Fruit fly (Drosophila melanogaster) whole organism, wandering third instar larva: ENCODE measurements around the gene CG14565.

ENCODE experiments used
- Abd-B ChIP-seq: fragments of >200 bp; optimal IDR thresholded peaks from 2 replicates; lab custom pipeline; 2017; ENCODE audit warnings: missing biosample characterization, missing genetic modification characterization
- CG32264 ChIP-seq: fragments of 200-800 bp; sonication (Bioruptor generic); optimal IDR thresholded peaks from 2 replicates; lab custom pipeline; 2016; ENCODE audit warnings: missing biosample characterization, missing genetic modification characterization
- CG9705 ChIP-seq: fragments of 200-800 bp; sonication (Bioruptor generic); optimal IDR thresholded peaks from 2 replicates; lab custom pipeline; 2018; ENCODE audit warnings: missing biosample characterization, mild to moderate bottlenecking, missing genetic modification characterization
- CrebA ChIP-seq: fragments of 200-800 bp; sonication (Bioruptor generic); optimal IDR thresholded peaks from 2 replicates; lab custom pipeline; 2016; ENCODE audit warnings: missing biosample characterization, mild to moderate bottlenecking, missing genetic modification characterization, borderline replicate concordance
- Dfd ChIP-seq: fragments of >200 bp; optimal IDR thresholded peaks from 2 replicates; lab custom pipeline; 2017; ENCODE audit warnings: missing biosample characterization, missing genetic modification characterization
- Dif ChIP-seq: fragments of 200-275, 200-300 bp; sonication (Bioruptor generic); optimal IDR thresholded peaks from 2 replicates; lab custom pipeline; 2018; ENCODE audit warnings: missing biosample characterization, missing genetic modification characterization; ENCODE audit not compliant: partially characterized antibody
- GATAd ChIP-seq: sonication (Bioruptor generic); optimal IDR thresholded peaks from 2 replicates; lab custom pipeline; 2016; ENCODE audit warnings: missing biosample characterization, missing genetic modification characterization
- HLH106 ChIP-seq: fragments of 200-800 bp; optimal IDR thresholded peaks from 3 replicates; lab custom pipeline; 2019; ENCODE audit warnings: missing biosample characterization, mild to moderate bottlenecking, missing genetic modification characterization, moderate library complexity
- Hnf4 ChIP-seq: fragments of 200-800 bp; sonication (Bioruptor generic); optimal IDR thresholded peaks from 2 replicates; lab custom pipeline; 2016; ENCODE audit warnings: missing biosample characterization, mild to moderate bottlenecking, missing genetic modification characterization
- Hr78 ChIP-seq: fragments of >200 bp; optimal IDR thresholded peaks from 2 replicates; lab custom pipeline; 2017; ENCODE audit warnings: missing biosample characterization, missing genetic modification characterization
- Hr83 ChIP-seq: fragments of 200-300 bp; sonication (Bioruptor generic); optimal IDR thresholded peaks from 2 replicates; lab custom pipeline; 2016; ENCODE audit warnings: missing biosample characterization, mild to moderate bottlenecking, missing genetic modification characterization, moderate library complexity; ENCODE audit not compliant: poor library complexity, severe bottlenecking
- Jra ChIP-seq: sonication (Bioruptor generic); optimal IDR thresholded peaks from 2 replicates; lab custom pipeline; 2016; ENCODE audit warnings: missing biosample characterization, missing genetic modification characterization
- Mio ChIP-seq: sonication (Bioruptor generic); optimal IDR thresholded peaks from 2 replicates; lab custom pipeline; 2016; ENCODE audit warnings: missing biosample characterization, missing genetic modification characterization
- Myc ChIP-seq: fragments of >200 bp; optimal IDR thresholded peaks from 2 replicates; lab custom pipeline; 2017
- N ChIP-seq: fragments of >200 bp; optimal IDR thresholded peaks from 2 replicates; lab custom pipeline; 2018; ENCODE audit warnings: missing biosample characterization, missing external identifiers, missing genetic modification characterization
- OdsH ChIP-seq: fragments of 200-800 bp; sonication (Bioruptor generic); optimal IDR thresholded peaks from 2 replicates; lab custom pipeline; 2016; ENCODE audit warnings: missing biosample characterization, mild to moderate bottlenecking, missing genetic modification characterization
- Rel ChIP-seq, 2 experiments: fragments of 200-800 bp; sonication (Bioruptor generic) in 1 of 2; optimal IDR thresholded peaks; 2 replicates in 1 of 2; 3 replicates in 1 of 2; lab custom pipeline; 2016 to 2019; ENCODE audit warnings: mild to moderate bottlenecking in 2 of 2, missing biosample characterization in 2 of 2, missing genetic modification characterization in 2 of 2, moderate library complexity in 1 of 2
- Sp1 ChIP-seq: fragments of 200-800 bp; sonication (Bioruptor generic); optimal IDR thresholded peaks from 3 replicates; lab custom pipeline; 2019; ENCODE audit warnings: missing biosample characterization, mild to moderate bottlenecking, missing genetic modification characterization, moderate library complexity
- Vsx2 ChIP-seq: fragments of 200-300, 225-300 bp; sonication (Bioruptor generic); optimal IDR thresholded peaks from 2 replicates; lab custom pipeline; 2018; ENCODE audit warnings: missing biosample characterization, missing genetic modification characterization; ENCODE audit not compliant: partially characterized antibody
- br ChIP-seq: fragments of 200-800 bp; sonication (Bioruptor generic); optimal IDR thresholded peaks from 2 replicates; lab custom pipeline; 2016; ENCODE audit warnings: missing biosample characterization, missing genetic modification characterization
- brk ChIP-seq: fragments of 200-800 bp; sonication (Bioruptor generic); optimal IDR thresholded peaks from 2 replicates; lab custom pipeline; 2016; ENCODE audit warnings: missing biosample characterization, mild to moderate bottlenecking, missing genetic modification characterization
- dl ChIP-seq, 2 experiments: fragments of 175-275, 200-275 bp in 1 of 2; fragments of 200-275 bp in 1 of 2; sonication (Bioruptor generic); optimal IDR thresholded peaks; lab custom pipeline; 2018; ENCODE audit warnings: mild to moderate bottlenecking in 2 of 2, missing biosample characterization in 2 of 2, missing genetic modification characterization in 2 of 2, moderate library complexity in 2 of 2; ENCODE audit not compliant: partially characterized antibody in 2 of 2, insufficient read depth in 1 of 2
- dmrt93B ChIP-seq: fragments of 200-800 bp; sonication (Bioruptor generic); optimal IDR thresholded peaks from 2 replicates; lab custom pipeline; 2018; ENCODE audit warnings: missing biosample characterization, mild to moderate bottlenecking, missing genetic modification characterization
- dsf ChIP-seq: sonication (Bioruptor generic); optimal IDR thresholded peaks from 2 replicates; lab custom pipeline; 2016; ENCODE audit warnings: missing biosample characterization, missing genetic modification characterization, borderline replicate concordance
- ey ChIP-seq: fragments of 200-800 bp; sonication (Bioruptor generic); optimal IDR thresholded peaks from 2 replicates; lab custom pipeline; 2016; ENCODE audit warnings: missing biosample characterization, missing genetic modification characterization
- foxo ChIP-seq, 2 experiments: fragments of 200-800 bp; sonication (Bioruptor generic); optimal IDR thresholded peaks; 2 replicates in 1 of 2; 3 replicates in 1 of 2; lab custom pipeline; 2016 to 2017; ENCODE audit warnings: missing biosample characterization in 2 of 2, missing genetic modification characterization in 2 of 2
- fru ChIP-seq: fragments of 200-800 bp; sonication (Bioruptor generic); optimal IDR thresholded peaks from 3 replicates; lab custom pipeline; 2016; ENCODE audit warnings: missing biosample characterization, mild to moderate bottlenecking, missing genetic modification characterization
- h ChIP-seq: fragments of 200-800 bp; sonication (Bioruptor generic); optimal IDR thresholded peaks from 3 replicates; lab custom pipeline; 2016; ENCODE audit warnings: missing biosample characterization, mild to moderate bottlenecking, missing genetic modification characterization
- jim ChIP-seq: fragments of 175-275, 200-325 bp; sonication (Bioruptor generic); optimal IDR thresholded peaks from 2 replicates; lab custom pipeline; 2016; ENCODE audit warnings: missing biosample characterization, mild to moderate bottlenecking, missing genetic modification characterization
- lola ChIP-seq: fragments of >200 bp; optimal IDR thresholded peaks from 2 replicates; lab custom pipeline; 2017; ENCODE audit warnings: missing biosample characterization, missing genetic modification characterization
- pan ChIP-seq: fragments of >200 bp; optimal IDR thresholded peaks from 2 replicates; lab custom pipeline; 2017
- psq ChIP-seq: fragments of 200-800 bp; sonication (Bioruptor generic); optimal IDR thresholded peaks from 3 replicates; lab custom pipeline; 2017; ENCODE audit warnings: missing biosample characterization, mild to moderate bottlenecking, missing genetic modification characterization, moderate library complexity
- rgr ChIP-seq: fragments of 200-800 bp; sonication (Bioruptor generic); optimal IDR thresholded peaks from 3 replicates; lab custom pipeline; 2016; ENCODE audit warnings: missing biosample characterization, mild to moderate bottlenecking, missing genetic modification characterization
- sage ChIP-seq: fragments of 200-800 bp; sonication (Bioruptor generic); optimal IDR thresholded peaks from 2 replicates; lab custom pipeline; 2016; ENCODE audit warnings: missing biosample characterization, mild to moderate bottlenecking, missing genetic modification characterization
- sv ChIP-seq: fragments of 200-800 bp; sonication (Bioruptor generic); optimal IDR thresholded peaks from 3 replicates; lab custom pipeline; 2016; ENCODE audit warnings: missing biosample characterization, missing genetic modification characterization
- tai ChIP-seq: sonication (Bioruptor generic); optimal IDR thresholded peaks from 2 replicates; lab custom pipeline; 2016; ENCODE audit warnings: missing biosample characterization, missing genetic modification characterization
- usp ChIP-seq: fragments of >200 bp; optimal IDR thresholded peaks from 2 replicates; lab custom pipeline; 2017; ENCODE audit warnings: missing biosample characterization, missing genetic modification characterization
- woc ChIP-seq: sonication (Bioruptor generic); optimal IDR thresholded peaks from 2 replicates; lab custom pipeline; 2016; ENCODE audit warnings: missing biosample characterization, mild to moderate bottlenecking, missing genetic modification characterization

CG14565 gene

DNA sequence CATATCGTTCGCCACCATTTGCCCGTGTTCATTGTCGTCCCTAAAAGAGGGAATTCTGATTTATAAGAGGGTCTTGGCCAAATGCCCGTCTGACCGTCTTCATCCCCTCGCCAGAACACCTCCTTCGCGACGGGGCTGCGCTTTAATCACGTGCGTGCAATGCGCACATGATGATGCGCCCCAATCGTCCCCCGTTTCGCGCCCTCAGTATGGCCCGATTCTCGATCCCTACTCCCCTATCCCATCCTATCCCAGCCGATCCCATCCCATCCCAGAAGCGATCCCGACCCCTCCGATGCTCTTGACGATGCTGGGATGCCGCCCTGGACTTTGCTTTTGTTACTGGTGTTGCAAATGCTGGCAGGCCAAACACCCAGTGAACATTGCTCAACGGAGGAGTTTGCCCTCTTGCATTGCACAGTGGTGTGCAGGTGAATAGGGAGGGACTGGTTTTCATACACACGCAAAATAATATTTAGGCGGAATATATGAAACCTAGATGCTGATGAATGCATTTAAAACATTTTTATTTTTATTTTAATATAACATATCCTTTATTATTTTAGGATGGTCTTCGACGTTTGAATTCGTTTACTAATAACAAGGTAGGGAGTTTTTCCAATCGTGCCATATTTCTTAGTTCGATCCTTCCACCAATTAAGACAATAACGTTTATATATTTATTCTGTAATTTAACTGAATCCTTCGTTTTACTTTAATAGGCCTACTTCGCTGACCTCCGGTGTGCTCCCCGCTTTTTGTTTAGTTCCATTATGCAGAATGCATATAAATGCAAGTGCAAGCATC lies 34.1 kb downstream of the CG14565 start:
- TF ChIP-seq brk (GFP tag; lab: Kevin White, UChicago) (peak; percentile 39), Hr78 (GFP tag; lab: Kevin White, UChicago) (no peak), lola (GFP tag; lab: Kevin White, UChicago) (no peak), OdsH (peak; percentile 79), Sp1 (GFP tag; lab: Kevin White, UChicago) (peak; percentile 87), foxo (GFP tag; optimal IDR thresholded peaks at IDR 0.05; lab: Kevin White, UChicago) (peak in 1 of 2 experiments; percentile 75), Myc (lab: Kevin White, UChicago) (no peak), Hr83 (GFP tag; lab: Kevin White, UChicago) (peak; percentile 54), HLH106 (tag; lab: Kevin White, UChicago) (peak; percentile 85), psq (peak; percentile 79), CG9705 (GFP tag; lab: Kevin White, UChicago) (peak; percentile 64), CG32264 (GFP tag; lab: Kevin White, UChicago) (no peak), dl (GFP tag; optimal IDR thresholded peaks at IDR 0.05; lab: Kevin White, UChicago; ENCODE audit: insufficient read depth in 1 of 2, partially characterized antibody in 2 of 2) (no peak), ey (GFP tag; lab: Kevin White, UChicago) (peak; percentile 61), woc (GFP tag; lab: Kevin White, UChicago) (peak; percentile 58), br (peak; percentile 30), Jra (GFP tag; lab: Kevin White, UChicago) (no peak), pan (lab: Kevin White, UChicago) (no peak), jim (GFP tag; lab: Kevin White, UChicago) (no peak), tai (GFP tag; lab: Kevin White, UChicago) (no peak), Hnf4 (peak; percentile 15), CrebA (GFP tag; lab: Kevin White, UChicago) (peak; percentile 1), sv (GFP tag; lab: Kevin White, UChicago) (no peak), Abd-B (GFP tag; lab: Kevin White, UChicago) (no peak), h (peak; percentile 74), Dfd (GFP tag; lab: Kevin White, UChicago) (no peak), Rel (GFP tag; optimal IDR thresholded peaks at IDR 0.05; lab: Kevin White, UChicago) (no peak), Rel (tag; optimal IDR thresholded peaks at IDR 0.05; lab: Kevin White, UChicago) (peak; percentile 2), dsf (GFP tag; lab: Kevin White, UChicago) (no peak), GATAd (GFP tag; lab: Kevin White, UChicago) (no peak), sage (GFP tag; lab: Kevin White, UChicago) (peak; percentile 50), rgr (GFP tag; lab: Kevin White, UChicago) (peak; percentile 68), N (GFP tag; lab: Kevin White, UChicago) (no peak), Dif (GFP tag; lab: Kevin White, UChicago) (peak; percentile 57), dmrt93B (GFP tag; lab: Kevin White, UChicago) (peak; percentile 83), usp (GFP tag; lab: Kevin White, UChicago) (no peak), Vsx2 (GFP tag; lab: Kevin White, UChicago) (no peak), Mio (GFP tag; lab: Kevin White, UChicago) (no peak), fru (GFP tag; lab: Kevin White, UChicago) (peak; percentile 71)
